Fruit fly (Drosophila melanogaster) whole organism, pupa: ENCODE data around the gene CG7218.

Experiments
- CG34367 ChIP-seq: fragments of 200-800 bp; sonication (Bioruptor generic); optimal IDR thresholded peaks from 2 replicates; lab custom pipeline; 2018; ENCODE audit warnings: missing biosample characterization, mild to moderate bottlenecking, missing genetic modification characterization
- CG4496 ChIP-seq: fragments of 200-800 bp; sonication (Bioruptor generic); IDR thresholded peaks from 3 replicates; pipeline ENCODE4 v1.3.6; 2022; ENCODE audit warnings: missing biosample characterization, missing genetic modification characterization
- Snoo ChIP-seq: fragments of 200-800 bp; sonication (Bioruptor generic); optimal IDR thresholded peaks from 3 replicates; lab custom pipeline; 2017; ENCODE audit warnings: missing biosample characterization, mild to moderate bottlenecking, missing genetic modification characterization, inconsistent platforms

DNA sequence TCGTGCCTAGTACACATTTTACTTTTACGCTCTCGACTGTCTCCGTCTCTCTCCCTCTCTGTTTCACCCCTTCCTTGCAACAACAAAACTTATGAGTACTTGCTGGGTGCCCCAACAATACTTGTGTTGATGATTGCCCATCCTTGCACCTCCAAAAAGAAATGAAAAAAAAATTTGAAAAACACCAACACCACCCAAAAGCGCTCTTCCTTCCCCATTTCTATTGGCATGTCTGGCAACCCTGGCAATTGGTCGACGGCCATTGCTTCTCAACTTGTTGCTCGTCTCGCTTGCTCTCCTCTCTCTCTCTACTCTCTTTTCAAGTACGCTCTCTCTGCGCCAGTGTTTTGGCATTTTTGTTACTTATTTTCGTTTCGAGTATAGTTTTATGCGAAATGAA lies 4.2 kb upstream of the CG7218 start:
- peak; percentile 21 for TF ChIP-seq CG34367
- 0 out of 3 replicates have a peak, but pooled peaks have one; percentile 53 for TF ChIP-seq CG4496 (GFP tag; lab: Robert Waterston, UW)
- TF ChIP-seq Snoo (tag; lab: Kevin White, UChicago): no peak
